Worm (Caenorhabditis elegans) whole organism, midembryonic: ENCODE measurements around the gene hlh-25.

Experiments used
- flt-1 ChIP-seq: fragments of 200-800 bp; sonication (Bioruptor generic); IDR thresholded peaks from 2 replicates; pipeline ENCODE4 v1.3.6; 2022; ENCODE audit warnings: missing genetic modification characterization, missing compliant biosample characterization
- tab-1 ChIP-seq: fragments of 200-800 bp; sonication (Bioruptor generic); IDR thresholded peaks from 2 replicates; pipeline ENCODE4 v1.3.6; 2022; ENCODE audit warnings: missing genetic modification characterization, missing compliant biosample characterization
- ztf-29 ChIP-seq: fragments of 200-800 bp; sonication (Bioruptor generic); IDR thresholded peaks from 2 replicates; pipeline ENCODE4 v1.3.6; 2022; ENCODE audit warnings: missing genetic modification reagents, missing genetic modification characterization, missing compliant biosample characterization

- TF ChIP-seq tab-1 (GFP tag; lab: Robert Waterston, UW): no peak
- TF ChIP-seq flt-1 (GFP tag; lab: Robert Waterston, UW): no peak
- TF ChIP-seq ztf-29: no peak
Measured at ce11 chrII:5582309-5582708, 47.3 kb downstream of the hlh-25 start, which contains the start of gene T25E4.2.
